Worm (Caenorhabditis elegans): ENCODE results near the gene C33F10.11.

Gene C33F10.11

ce11 chrII:4881727-4882126 lies 47.1 kb upstream of the C33F10.11 start, which contains the start of gene gst-7 (continued):
- TF ChIP-seq F22D6.2 (tag; optimal IDR thresholded peaks at IDR 0.05), result no peak
- TF ChIP-seq aptf-3 (GFP tag; IDR thresholded peaks at IDR 0.05), result 0 out of 2 replicates have a peak, but pooled peaks have one; percentile 60
- no peak for TF ChIP-seq T07F8.4 (tag; optimal IDR thresholded peaks at IDR 0.05)
- TF ChIP-seq ztf-26 (tag; optimal IDR thresholded peaks at IDR 0.05), result no peak
- peak; percentile 44; the same call in 1 of the 2 replicates for TF ChIP-seq hsf-1 (GFP tag; IDR thresholded peaks at IDR 0.05)
- no peak for TF ChIP-seq lin-26 (GFP tag; IDR thresholded peaks at IDR 0.05)
- TF ChIP-seq hmg-1.2 (GFP tag; IDR thresholded peaks at IDR 0.05), result peak; percentile 58; the same call in 1 of the 2 replicates
- TF ChIP-seq F33H1.4 (GFP tag; IDR thresholded peaks at IDR 0.05), result no peak
- TF ChIP-seq cebp-1 (GFP tag; IDR thresholded peaks at IDR 0.05), result no peak
- peak; percentile 1 for TF ChIP-seq cebp-1 (tag; optimal IDR thresholded peaks at IDR 0.05)
- TF ChIP-seq ZK185.1 (tag; optimal IDR thresholded peaks at IDR 0.05; ENCODE audit: poor library complexity, severe bottlenecking), result no peak
- peak; percentile 25; the same call in 1 of the 2 replicates for TF ChIP-seq D2030.7 (GFP tag; IDR thresholded peaks at IDR 0.05)

ce11 chrII:4879629-4880028 lies 45.0 kb upstream of the C33F10.11 start, which contains the start of gene gst-6:
Gene gst-6, plus strand, starts transcription at chrII:4879891.
- no peak for TF ChIP-seq pha-4 (tag; optimal IDR thresholded peaks at IDR 0.05)
- peak; percentile 29 for TF ChIP-seq nhr-80 (tag; optimal IDR thresholded peaks at IDR 0.05)

- no peak for TF ChIP-seq mes-4 (tag; optimal IDR thresholded peaks at IDR 0.05)
- no peak for TF ChIP-seq dpl-1 (GFP tag; optimal IDR thresholded peaks at IDR 0.05)
- TF ChIP-seq lin-40 (tag; optimal IDR thresholded peaks at IDR 0.05), result peak; percentile 16
- no peak for TF ChIP-seq somi-1 (GFP tag; optimal IDR thresholded peaks at IDR 0.05)
- no peak for TF ChIP-seq lir-1 (GFP tag; conservative IDR thresholded peaks at IDR 0.05)
Measured at ce11 chrII:4876091-4876490, 41.4 kb upstream of the C33F10.11 start, which contains the start of gene F11G11.13. Gene F11G11.13, minus strand, starts transcription at chrII:4876179.

ce11 chrII:4874335-4874861 lies 39.7 kb upstream of the C33F10.11 start, which contains the start of gene F11G11.15:
Gene F11G11.15, plus strand, starts transcription at chrII:4874845.
- TF ChIP-seq lir-1 (GFP tag; conservative IDR thresholded peaks at IDR 0.05) (no peak), ztf-26 (tag; optimal IDR thresholded peaks at IDR 0.05) (peak; percentile 39)

- TF ChIP-seq unc-62 (GFP tag; optimal IDR thresholded peaks at IDR 0.05), result no peak
- no peak for TF ChIP-seq ekl-4 (GFP tag; IDR thresholded peaks at IDR 0.05)
Measured at ce11 chrII:4873029-4873428, 38.4 kb upstream of the C33F10.11 start, which contains the start of gene col-73. Gene col-73, minus strand, starts transcription at chrII:4873129.

ce11 chrII:4872359-4872758 lies 37.7 kb upstream of the C33F10.11 start:
- TF ChIP-seq ztf-25 (GFP tag; IDR thresholded peaks at IDR 0.05), result 0 out of 2 replicates have a peak, but pooled peaks have one; percentile 52
- TF ChIP-seq lin-26 (GFP tag; IDR thresholded peaks at IDR 0.05), result peak; percentile 37; the same call in 1 of the 2 replicates
- peak; percentile 92 for TF ChIP-seq egrh-3 (GFP tag; IDR thresholded peaks at IDR 0.05)
- peak; percentile 86 for TF ChIP-seq zfh-2 (GFP tag; conservative IDR thresholded peaks at IDR 0.05)

ce11 chrII:4871834-4872233 lies 37.2 kb upstream of the C33F10.11 start:
- no peak for TF ChIP-seq let-607 (tag; optimal IDR thresholded peaks at IDR 0.05)
- no peak for TF ChIP-seq nhr-179 (tag; optimal IDR thresholded peaks at IDR 0.05)
- no peak for TF ChIP-seq attf-5 (GFP tag; optimal IDR thresholded peaks at IDR 0.05)
